Worm (Caenorhabditis elegans) whole organism, L3 larva: ENCODE data around the gene nono-1.

ENCODE experiments used
- R02D3.7 ChIP-seq: fragments of 150-350 bp; optimal IDR thresholded peaks from 2 replicates; lab custom pipeline; 2014; ENCODE audit warnings: missing biosample characterization, missing genetic modification characterization
- ceh-16 ChIP-seq: sonication (generic microtip); optimal IDR thresholded peaks from 2 replicates; lab custom pipeline; 2017; ENCODE audit warnings: missing biosample characterization, missing genetic modification characterization
- elt-1 ChIP-seq: fragments of 150-350 bp; optimal IDR thresholded peaks from 2 replicates; lab custom pipeline; 2014; ENCODE audit warnings: missing biosample characterization, missing genetic modification characterization
- elt-3 ChIP-seq, 3 experiments: fragments of 150-350 bp in 1 of 3; sonication (generic microtip) in 2 of 3; optimal IDR thresholded peaks; 2 replicates in 2 of 3; 4 replicates in 1 of 3; lab custom pipeline; 2014 to 2017; ENCODE audit warnings: missing biosample characterization in 3 of 3, missing genetic modification characterization in 3 of 3
- fkh-10 ChIP-seq: sonication (generic microtip); optimal IDR thresholded peaks from 2 replicates; lab custom pipeline; 2017; ENCODE audit warnings: missing biosample characterization, missing genetic modification reagents, missing genetic modification characterization
- nhr-11 ChIP-seq: fragments of 150-350 bp; optimal IDR thresholded peaks from 2 replicates; lab custom pipeline; 2014; ENCODE audit warnings: missing biosample characterization, missing genetic modification characterization
- nhr-23 ChIP-seq: fragments of 150-350 bp; optimal IDR thresholded peaks from 2 replicates; lab custom pipeline; 2014; ENCODE audit warnings: missing biosample characterization, missing genetic modification reagents, missing genetic modification characterization
- nhr-43 ChIP-seq: sonication (generic microtip); optimal IDR thresholded peaks from 2 replicates; lab custom pipeline; 2016; ENCODE audit warnings: mild to moderate bottlenecking, missing genetic modification characterization, missing compliant biosample characterization; ENCODE audit not compliant: poor library complexity, severe bottlenecking
- nhr-67 ChIP-seq: fragments of 150-350 bp; optimal IDR thresholded peaks from 2 replicates; lab custom pipeline; 2014; ENCODE audit warnings: missing biosample characterization, missing genetic modification characterization
- pha-4 ChIP-seq: fragments of 150-350 bp; optimal IDR thresholded peaks from 2 replicates; lab custom pipeline; 2014; ENCODE audit warnings: missing biosample characterization, missing genetic modification reagents, missing genetic modification characterization
- unc-39 ChIP-seq: sonication (generic microtip); optimal IDR thresholded peaks from 4 replicates; lab custom pipeline; 2017; ENCODE audit warnings: missing biosample characterization, missing genetic modification characterization
- unc-62 ChIP-seq: fragments of 150-350 bp; sonication (generic microtip); optimal IDR thresholded peaks from 4 replicates; lab custom pipeline; 2014; ENCODE audit warnings: missing biosample characterization, missing genetic modification reagents, missing genetic modification characterization
- ztf-11 ChIP-seq: fragments of 150-350 bp; optimal IDR thresholded peaks from 2 replicates; lab custom pipeline; 2014; ENCODE audit warnings: missing biosample characterization, missing genetic modification characterization

ce11 chrIII:5931433-5931994 lies 26.5 kb downstream of the nono-1 start, which contains the start of gene EGAP1.5:
- TF ChIP-seq pha-4 (tag; lab: Kevin White, UChicago) (no peak), nhr-11 (tag; lab: Kevin White, UChicago) (no peak), fkh-10 (GFP tag; lab: Kevin White, UChicago) (no peak), unc-62 (no peak), ztf-11 (tag; lab: Kevin White, UChicago) (no peak), nhr-23 (tag; lab: Kevin White, UChicago) (no peak), ceh-16 (tag; lab: Kevin White, UChicago) (no peak), nhr-67 (tag; lab: Kevin White, UChicago) (no peak), unc-39 (tag; lab: Kevin White, UChicago) (no peak), elt-3 (tag; optimal IDR thresholded peaks at IDR 0.05; lab: Kevin White, UChicago) (no peak), R02D3.7 (tag; lab: Kevin White, UChicago) (no peak), elt-1 (tag; lab: Kevin White, UChicago) (no peak), nhr-43 (no peak)
